Worm (Caenorhabditis elegans) whole organism, L4 larva: ENCODE data around the gene gnrr-4.

Experiments
- D1046.2 ChIP-seq: fragments of 200-800 bp; sonication (Bioruptor generic); IDR thresholded peaks from 2 replicates; pipeline ENCODE4 v1.3.6; 2022; ENCODE audit warnings: missing genetic modification characterization, missing compliant biosample characterization
- F37D6.2 ChIP-seq: sonication (generic microtip); optimal IDR thresholded peaks from 2 replicates; lab custom pipeline; 2016; ENCODE audit warnings: mild to moderate bottlenecking, missing genetic modification characterization, missing compliant biosample characterization
- F44E2.7 ChIP-seq: fragments of 200-800 bp; sonication (Bioruptor generic); IDR thresholded peaks from 2 replicates; pipeline ENCODE4 v2.1.2; 2022; ENCODE audit warnings: missing genetic modification characterization, missing compliant biosample characterization
- F49E8.2 ChIP-seq: sonication (generic microtip); optimal IDR thresholded peaks from 2 replicates; lab custom pipeline; 2016; ENCODE audit warnings: missing compliant biosample characterization, mild to moderate bottlenecking, missing genetic modification characterization, borderline replicate concordance
- T20F7.1 ChIP-seq: fragments of 200-800 bp; sonication (Bioruptor generic); optimal IDR thresholded peaks from 2 replicates; lab custom pipeline; 2018; ENCODE audit warnings: mild to moderate bottlenecking, missing genetic modification characterization, missing compliant biosample characterization
- Y105C5A.15 ChIP-seq: fragments of 200-800 bp; sonication (Bioruptor generic); IDR thresholded peaks from 2 replicates; pipeline ENCODE4 v1.3.6; 2022; ENCODE audit warnings: missing genetic modification characterization, missing compliant biosample characterization
- Y5F2A.4 ChIP-seq: fragments of 200-800 bp; sonication (Bioruptor generic); optimal IDR thresholded peaks from 2 replicates; lab custom pipeline; 2018; ENCODE audit warnings: mild to moderate bottlenecking, missing genetic modification characterization, missing compliant biosample characterization
- Y75B8A.6 ChIP-seq: fragments of 200-800 bp; sonication (Bioruptor generic); IDR thresholded peaks from 2 replicates; pipeline ENCODE4 v1.3.6; 2022; ENCODE audit warnings: missing genetic modification reagents, missing genetic modification characterization, missing compliant biosample characterization
- ZK337.2 ChIP-seq: fragments of 200-800 bp; sonication (Bioruptor generic); IDR thresholded peaks from 2 replicates; pipeline ENCODE4 v1.3.6; 2022; ENCODE audit warnings: missing genetic modification reagents, missing genetic modification characterization, missing compliant biosample characterization
- ZK546.5 ChIP-seq, 2 experiments: sonication (generic microtip); optimal IDR thresholded peaks; 2 replicates each; lab custom pipeline; 2017; ENCODE audit warnings: missing biosample characterization in 2 of 2, missing genetic modification characterization in 2 of 2
- aha-1 ChIP-seq: fragments of 150-350 bp; peaks from one replicate; lab custom pipeline; 2014; ENCODE audit warnings: missing biosample characterization, missing genetic modification characterization
- arid-1 ChIP-seq: fragments of 200-800 bp; sonication (Bioruptor generic); conservative IDR thresholded peaks from 2 replicates; pipeline ENCODE4 v1.3.6; 2022; ENCODE audit warnings: missing genetic modification reagents, missing genetic modification characterization, missing compliant biosample characterization
- ceh-44 ChIP-seq: fragments of 200-800 bp; sonication (Bioruptor generic); IDR thresholded peaks from 2 replicates; pipeline ENCODE4 v1.3.6; 2022; ENCODE audit warnings: missing genetic modification reagents, missing genetic modification characterization, missing compliant biosample characterization
- daf-19 ChIP-seq: fragments of 200-800 bp; sonication (Bioruptor generic); conservative IDR thresholded peaks from 2 replicates; pipeline ENCODE4 v1.3.6; 2022; ENCODE audit warnings: missing genetic modification characterization, missing compliant biosample characterization
- dmd-6 ChIP-seq: fragments of 200-800 bp; sonication (Bioruptor generic); IDR thresholded peaks from 2 replicates; pipeline ENCODE4 v1.3.6; 2022; ENCODE audit warnings: missing genetic modification reagents, missing genetic modification characterization, missing compliant biosample characterization
- dmd-8 ChIP-seq: fragments of 200-800 bp; sonication (Bioruptor generic); IDR thresholded peaks from 2 replicates; pipeline ENCODE4 v1.3.6; 2022; ENCODE audit warnings: missing genetic modification characterization, missing compliant biosample characterization
- dve-1 ChIP-seq: sonication (generic microtip); optimal IDR thresholded peaks from 2 replicates; lab custom pipeline; 2017; ENCODE audit warnings: antibody characterized with exemption, mild to moderate bottlenecking, missing genetic modification characterization, missing compliant biosample characterization; ENCODE audit not compliant: insufficient read depth
- hif-1 ChIP-seq, 2 experiments: sonication (generic microtip); optimal IDR thresholded peaks; 2 replicates each; lab custom pipeline; 2016 to 2017; ENCODE audit warnings: missing compliant biosample characterization in 2 of 2, missing genetic modification characterization in 2 of 2, missing genetic modification reagents in 2 of 2, missing genotype in 2 of 2, mild to moderate bottlenecking in 1 of 2
- hlh-11 ChIP-seq: fragments of 200-800 bp; sonication (Bioruptor generic); optimal IDR thresholded peaks from 2 replicates; lab custom pipeline; 2018; ENCODE audit warnings: mild to moderate bottlenecking, missing genetic modification characterization, missing compliant biosample characterization
- hlh-30 ChIP-seq: sonication (generic microtip); optimal IDR thresholded peaks from 2 replicates; lab custom pipeline; 2017; ENCODE audit warnings: antibody characterized with exemption, mild to moderate bottlenecking, missing genetic modification characterization, missing compliant biosample characterization; ENCODE audit not compliant: insufficient read depth
- hmg-1.1 ChIP-seq: fragments of 200-800 bp; sonication (Bioruptor generic); IDR thresholded peaks from 2 replicates; pipeline ENCODE4 v1.3.6; 2022; ENCODE audit warnings: missing genetic modification reagents, missing genetic modification characterization, missing compliant biosample characterization
- jun-1 ChIP-seq: fragments of 150-350 bp; optimal IDR thresholded peaks from 2 replicates; lab custom pipeline; 2014; ENCODE audit warnings: missing biosample characterization, missing genetic modification reagents, missing genetic modification characterization
- lim-7 ChIP-seq: fragments of 200-800 bp; sonication (Bioruptor generic); IDR thresholded peaks from 2 replicates; pipeline ENCODE4 v1.3.6; 2022; ENCODE audit warnings: missing genetic modification characterization, missing compliant biosample characterization
- lin-1 ChIP-seq: fragments of 200-800 bp; sonication (Bioruptor generic); IDR thresholded peaks from 2 replicates; pipeline ENCODE4 v1.3.6; 2022; ENCODE audit warnings: missing genetic modification reagents, missing genetic modification characterization, missing compliant biosample characterization
- madf-5 ChIP-seq, 2 experiments: fragments of 200-800 bp; sonication (Bioruptor generic); IDR thresholded peaks; 2 replicates each; pipeline ENCODE4 v1.3.6; 2022; ENCODE audit warnings: missing compliant biosample characterization in 2 of 2, missing genetic modification characterization in 2 of 2
- madf-9 ChIP-seq: fragments of 200-800 bp; sonication (Bioruptor generic); conservative IDR thresholded peaks from 2 replicates; pipeline ENCODE4 v1.3.6; 2022; ENCODE audit warnings: missing genetic modification reagents, missing genetic modification characterization, missing compliant biosample characterization
- mep-1 ChIP-seq: fragments of 150-350 bp; sonication (generic microtip); optimal IDR thresholded peaks from 3 replicates; lab custom pipeline; 2014; ENCODE audit warnings: missing biosample characterization, missing genetic modification characterization
- mes-2 ChIP-seq: sonication (generic microtip); optimal IDR thresholded peaks from 2 replicates; lab custom pipeline; 2016; ENCODE audit warnings: missing genotype, mild to moderate bottlenecking, missing genetic modification characterization, missing compliant biosample characterization; ENCODE audit not compliant: poor library complexity, severe bottlenecking
- mxl-2 ChIP-seq: fragments of 200-800 bp; sonication (Bioruptor generic); conservative IDR thresholded peaks from 2 replicates; pipeline ENCODE4 v1.3.6; 2022; ENCODE audit warnings: missing genetic modification reagents, missing genetic modification characterization, missing compliant biosample characterization
- mxl-3 ChIP-seq: fragments of 200-800 bp; sonication (Bioruptor generic); optimal IDR thresholded peaks from 2 replicates; lab custom pipeline; 2018; ENCODE audit warnings: mild to moderate bottlenecking, missing genetic modification characterization, missing compliant biosample characterization
- nhr-10 ChIP-seq: fragments of 150-350 bp; optimal IDR thresholded peaks from 2 replicates; lab custom pipeline; 2014; ENCODE audit warnings: missing biosample characterization, missing genetic modification characterization
- nhr-237 ChIP-seq: sonication (generic microtip); optimal IDR thresholded peaks from 2 replicates; lab custom pipeline; 2017; ENCODE audit warnings: missing biosample characterization, missing genetic modification characterization
- nhr-42 ChIP-seq: fragments of 200-800 bp; sonication (Bioruptor generic); IDR thresholded peaks from 2 replicates; pipeline ENCODE4 v1.3.6; 2022; ENCODE audit warnings: missing genetic modification characterization, missing compliant biosample characterization
- nhr-48 ChIP-seq: sonication (generic microtip); optimal IDR thresholded peaks from 2 replicates; lab custom pipeline; 2016; ENCODE audit warnings: mild to moderate bottlenecking, missing genetic modification characterization, missing compliant biosample characterization
- nhr-6 ChIP-seq: fragments of 150-350 bp; optimal IDR thresholded peaks from 2 replicates; lab custom pipeline; 2014; ENCODE audit warnings: missing biosample characterization, missing genetic modification characterization
- nhr-76 ChIP-seq: fragments of 150-350 bp; optimal IDR thresholded peaks from 2 replicates; lab custom pipeline; 2014; ENCODE audit warnings: missing biosample characterization, missing genetic modification characterization
- nhr-77 ChIP-seq: fragments of 150-350 bp; optimal IDR thresholded peaks from 2 replicates; lab custom pipeline; 2014; ENCODE audit warnings: missing biosample characterization, missing genetic modification characterization
- php-3 ChIP-seq: fragments of 200-800 bp; sonication (Bioruptor generic); IDR thresholded peaks from 2 replicates; pipeline ENCODE4 v1.3.6; 2022; ENCODE audit warnings: missing genetic modification reagents, missing genetic modification characterization, missing compliant biosample characterization
- pqm-1 ChIP-seq: sonication (generic microtip); optimal IDR thresholded peaks from 2 replicates; lab custom pipeline; 2017; ENCODE audit warnings: missing biosample characterization, missing genetic modification characterization
- saeg-2 ChIP-seq: fragments of 200-800 bp; sonication (Bioruptor generic); IDR thresholded peaks from 2 replicates; pipeline ENCODE4 v1.3.6; 2022; ENCODE audit warnings: missing genetic modification reagents, missing genetic modification characterization, missing compliant biosample characterization
- sdz-12 ChIP-seq: fragments of 200-800 bp; sonication (Bioruptor generic); optimal IDR thresholded peaks from 2 replicates; lab custom pipeline; 2018; ENCODE audit warnings: mild to moderate bottlenecking, missing genetic modification characterization, missing compliant biosample characterization
- set-16 ChIP-seq: fragments of 200-800 bp; sonication (Bioruptor generic); IDR thresholded peaks from 2 replicates; pipeline ENCODE4 v1.3.6; 2022; ENCODE audit warnings: missing genetic modification reagents, missing genetic modification characterization, missing compliant biosample characterization
- skn-1 ChIP-seq: fragments of 150-350 bp; optimal IDR thresholded peaks from 2 replicates; lab custom pipeline; 2014; ENCODE audit warnings: missing biosample characterization, missing genetic modification characterization
- snpc-4 ChIP-seq: fragments of 150-350 bp; optimal IDR thresholded peaks from 2 replicates; lab custom pipeline; 2014; ENCODE audit warnings: missing biosample characterization, missing genetic modification characterization
- spr-1 ChIP-seq: sonication (generic microtip); optimal IDR thresholded peaks from 2 replicates; lab custom pipeline; 2016; ENCODE audit warnings: mild to moderate bottlenecking, missing genetic modification characterization, missing compliant biosample characterization
- spr-3 ChIP-seq: fragments of 200-800 bp; sonication (Bioruptor generic); optimal IDR thresholded peaks from 2 replicates; lab custom pipeline; 2018; ENCODE audit warnings: mild to moderate bottlenecking, missing genetic modification characterization, missing compliant biosample characterization
- tra-1 ChIP-seq: fragments of 200-800 bp; sonication (Bioruptor generic); IDR thresholded peaks from 2 replicates; pipeline ENCODE4 v1.3.6; 2022; ENCODE audit warnings: missing genetic modification reagents, missing genetic modification characterization, missing compliant biosample characterization
- unc-130 ChIP-seq: sonication (generic microtip); optimal IDR thresholded peaks from 2 replicates; lab custom pipeline; 2016; ENCODE audit warnings: missing genetic modification reagents, missing genetic modification characterization, missing compliant biosample characterization
- vab-7 ChIP-seq: fragments of 200-800 bp; sonication (Bioruptor generic); IDR thresholded peaks from 2 replicates; pipeline ENCODE4 v1.3.6; 2022; ENCODE audit warnings: missing genetic modification reagents, missing genetic modification characterization, missing compliant biosample characterization
- zip-11 ChIP-seq: fragments of 200-800 bp; sonication (Bioruptor generic); IDR thresholded peaks from 2 replicates; pipeline ENCODE4 v1.3.6; 2022; ENCODE audit warnings: missing genetic modification characterization, missing compliant biosample characterization
- ztf-7 ChIP-seq: fragments of 150-350 bp; optimal IDR thresholded peaks from 2 replicates; lab custom pipeline; 2014; ENCODE audit warnings: missing biosample characterization, missing genetic modification characterization

gnrr-4 gene

DNA sequence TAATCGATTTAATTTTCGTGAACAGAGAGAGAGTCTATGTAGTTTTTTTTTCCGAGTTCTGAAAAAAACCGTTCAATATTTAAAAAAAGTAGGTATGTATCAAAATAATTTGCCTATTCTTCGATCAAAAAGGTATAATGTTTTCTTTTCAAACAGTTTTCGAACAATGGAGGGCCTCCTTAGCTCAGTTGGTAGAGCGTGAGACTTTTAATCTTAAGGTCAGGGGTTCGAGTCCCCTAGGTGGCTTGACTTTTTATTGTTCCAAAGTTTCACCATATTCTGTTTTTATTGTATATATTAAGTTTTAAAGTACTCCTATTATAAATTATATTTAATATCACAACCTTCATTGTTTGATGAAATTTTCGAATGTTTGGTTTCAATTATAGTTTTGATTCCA lies 29.6 kb downstream of the gnrr-4 start:
- peak; percentile 86; the same call in 1 of the 2 replicates for TF ChIP-seq F44E2.7 (GFP tag; lab: Robert Waterston, UW)
- peak; percentile 2 for TF ChIP-seq hlh-11 (tag; lab: Kevin White, UChicago)
- peak; percentile 39; the same call in 1 of the 2 replicates for TF ChIP-seq nhr-42 (GFP tag; lab: Robert Waterston, UW)
- TF ChIP-seq dmd-8 (GFP tag; lab: Robert Waterston, UW) = peak; percentile 88
- TF ChIP-seq D1046.2 = peak; percentile 65; the same call in 1 of the 2 replicates
- TF ChIP-seq lin-1 = peak; percentile 59; the same call in 1 of the 2 replicates
- TF ChIP-seq ZK546.5 (tag; optimal IDR thresholded peaks at IDR 0.05; lab: Kevin White, UChicago) = no peak
- TF ChIP-seq hlh-30 (tag; lab: Kevin White, UChicago) = peak; percentile 26
- TF ChIP-seq ZK337.2 = no peak
- TF ChIP-seq madf-5 (GFP tag; IDR thresholded peaks at IDR 0.05; lab: Robert Waterston, UW) = peak; percentile 44 to 90; a peak in 2 of 4 replicates
- peak; percentile 12 for TF ChIP-seq sdz-12 (GFP tag; lab: Kevin White, UChicago)
- TF ChIP-seq mes-2 (tag; lab: Kevin White, UChicago) = peak; percentile 67
- peak; percentile 34 for TF ChIP-seq aha-1 (tag; lab: Kevin White, UChicago)
- TF ChIP-seq nhr-237 (tag; lab: Kevin White, UChicago) = no peak
- TF ChIP-seq mep-1 = peak; percentile 61
- TF ChIP-seq Y5F2A.4 (GFP tag; lab: Kevin White, UChicago) = peak; percentile 14
- TF ChIP-seq set-16 (GFP tag; lab: Robert Waterston, UW) = no peak
- TF ChIP-seq F49E8.2 (tag; lab: Kevin White, UChicago) = peak; percentile 43
- TF ChIP-seq mxl-2 (GFP tag; lab: Robert Waterston, UW) = 0 out of 2 replicates have a peak, but pooled peaks have one; percentile 39
- peak; percentile 35 for TF ChIP-seq ztf-7 (tag; lab: Kevin White, UChicago)
- TF ChIP-seq nhr-10 = no peak
- TF ChIP-seq dmd-6 (GFP tag; lab: Robert Waterston, UW) = peak; percentile 47
- no peak for TF ChIP-seq T20F7.1 (GFP tag; lab: Kevin White, UChicago)
- TF ChIP-seq mxl-3 (GFP tag; lab: Kevin White, UChicago) = no peak
- peak; percentile 69; the same call in 1 of the 2 replicates for TF ChIP-seq Y75B8A.6 (GFP tag; lab: Robert Waterston, UW)
- TF ChIP-seq jun-1 (tag; lab: Kevin White, UChicago) = no peak
- TF ChIP-seq pqm-1 (tag; lab: Kevin White, UChicago) = peak; percentile 34
- peak; percentile 67 for TF ChIP-seq unc-130 (GFP tag; lab: Kevin White, UChicago)
- TF ChIP-seq vab-7 (GFP tag; lab: Robert Waterston, UW) = peak; percentile 87
- no peak for TF ChIP-seq F37D6.2 (tag; lab: Kevin White, UChicago)
- no peak for TF ChIP-seq skn-1 (tag; lab: Kevin White, UChicago)
- TF ChIP-seq tra-1 = peak; percentile 79
- peak; percentile 54; the same call in 1 of the 2 replicates for TF ChIP-seq php-3 (GFP tag; lab: Robert Waterston, UW)
- TF ChIP-seq Y105C5A.15 (GFP tag; lab: Robert Waterston, UW) = peak; percentile 85
- TF ChIP-seq arid-1 (GFP tag; lab: Robert Waterston, UW) = peak; percentile 79
- TF ChIP-seq hmg-1.1 (GFP tag; lab: Robert Waterston, UW) = peak; percentile 42; the same call in 1 of the 2 replicates
- TF ChIP-seq lim-7 (GFP tag; lab: Robert Waterston, UW) = peak; percentile 97
- peak; percentile 67; the same call in 1 of the 2 replicates for TF ChIP-seq ceh-44 (GFP tag; lab: Robert Waterston, UW)
- TF ChIP-seq nhr-76 = no peak
- peak; percentile 44 for TF ChIP-seq dve-1 (tag; lab: Kevin White, UChicago)
- peak; percentile 46 for TF ChIP-seq spr-3 (GFP tag; lab: Kevin White, UChicago)
- TF ChIP-seq saeg-2 = no peak
- TF ChIP-seq nhr-77 (tag; lab: Kevin White, UChicago) = no peak
- peak; percentile 27 for TF ChIP-seq spr-1 (tag; lab: Kevin White, UChicago)
- no peak for TF ChIP-seq hif-1 (tag; optimal IDR thresholded peaks at IDR 0.05; lab: Kevin White, UChicago)
- TF ChIP-seq nhr-48 (tag; lab: Kevin White, UChicago) = peak; percentile 11
- TF ChIP-seq snpc-4 (tag; lab: Kevin White, UChicago) = no peak
- TF ChIP-seq nhr-6 (tag; lab: Kevin White, UChicago) = no peak
- TF ChIP-seq zip-11 (GFP tag; lab: Robert Waterston, UW) = peak; percentile 52; the same call in 1 of the 2 replicates
- TF ChIP-seq daf-19 = peak; percentile 83
- peak; percentile 57 for TF ChIP-seq madf-9 (GFP tag; lab: Robert Waterston, UW)
